Fruit fly (Drosophila melanogaster): Measurements from ENCODE around the gene CG2926.

dm6 chr3R:5564775-5565190 lies 23.4 kb downstream of the CG2926 start, which contains the start of the genes CG14671 and CG12746:
- peak; percentile 35 for TF ChIP-seq tj (GFP tag; optimal IDR thresholded peaks at IDR 0.05)
- no peak for TF ChIP-seq bab1 (GFP tag; optimal IDR thresholded peaks at IDR 0.05)
- no peak for TF ChIP-seq CG33017 (tag; optimal IDR thresholded peaks at IDR 0.05)
- no peak for TF ChIP-seq Hr96 (GFP tag; optimal IDR thresholded peaks at IDR 0.05)
- peak; percentile 48 for TF ChIP-seq cic (GFP tag; optimal IDR thresholded peaks at IDR 0.05)
- TF ChIP-seq kay (GFP tag; ENCODE audit: borderline replicate concordance), result no peak
- TF ChIP-seq ovo (GFP tag; optimal IDR thresholded peaks at IDR 0.05), result no peak
- no peak for TF ChIP-seq CG14711 (tag; optimal IDR thresholded peaks at IDR 0.05)
